Worm (Caenorhabditis elegans) whole organism, midembryonic: Measurements from ENCODE around the gene fbxb-99.

ENCODE experiments used
- cog-1 ChIP-seq: sonication (generic microtip); optimal IDR thresholded peaks from 2 replicates; lab custom pipeline; 2016; ENCODE audit warnings: missing genetic modification characterization, missing compliant biosample characterization
- flt-1 ChIP-seq: fragments of 200-800 bp; sonication (Bioruptor generic); IDR thresholded peaks from 2 replicates; pipeline ENCODE4 v1.3.6; 2022; ENCODE audit warnings: missing genetic modification characterization, missing compliant biosample characterization
- tab-1 ChIP-seq: fragments of 200-800 bp; sonication (Bioruptor generic); IDR thresholded peaks from 2 replicates; pipeline ENCODE4 v1.3.6; 2022; ENCODE audit warnings: missing genetic modification characterization, missing compliant biosample characterization
- ztf-29 ChIP-seq: fragments of 200-800 bp; sonication (Bioruptor generic); IDR thresholded peaks from 2 replicates; pipeline ENCODE4 v1.3.6; 2022; ENCODE audit warnings: missing genetic modification reagents, missing genetic modification characterization, missing compliant biosample characterization

DNA sequence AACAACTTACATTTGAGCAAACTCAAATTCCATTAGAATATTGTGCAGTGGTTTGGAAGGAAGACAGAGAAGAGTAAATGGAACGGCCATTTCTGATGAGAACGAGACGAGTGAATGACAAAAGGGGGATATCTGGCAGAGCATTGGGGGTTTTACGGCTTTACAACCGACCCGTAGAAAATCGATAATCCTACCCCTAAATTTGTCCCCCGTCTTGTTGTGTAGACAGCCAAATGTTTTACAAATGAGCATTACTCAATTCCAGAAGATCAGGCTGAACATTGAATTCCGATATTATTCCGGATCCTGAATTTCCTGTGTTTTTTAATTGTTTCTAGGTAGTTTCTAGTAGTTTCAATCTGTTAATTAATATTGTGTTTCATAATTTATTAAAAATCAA, at the start of gene fbxb-99:
- TF ChIP-seq ztf-29 (GFP tag; lab: Robert Waterston, UW) (no peak), tab-1 (GFP tag; lab: Robert Waterston, UW) (no peak), flt-1 (GFP tag; lab: Robert Waterston, UW) (no peak), cog-1 (tag; lab: Kevin White, UChicago) (no peak)
